Fruit fly (Drosophila melanogaster): ENCODE data around the gene CG5466.
A peak's percentile ranks its signal among the peaks of the same experiment; 100 is the strongest.

Gene CG5466

DNA sequence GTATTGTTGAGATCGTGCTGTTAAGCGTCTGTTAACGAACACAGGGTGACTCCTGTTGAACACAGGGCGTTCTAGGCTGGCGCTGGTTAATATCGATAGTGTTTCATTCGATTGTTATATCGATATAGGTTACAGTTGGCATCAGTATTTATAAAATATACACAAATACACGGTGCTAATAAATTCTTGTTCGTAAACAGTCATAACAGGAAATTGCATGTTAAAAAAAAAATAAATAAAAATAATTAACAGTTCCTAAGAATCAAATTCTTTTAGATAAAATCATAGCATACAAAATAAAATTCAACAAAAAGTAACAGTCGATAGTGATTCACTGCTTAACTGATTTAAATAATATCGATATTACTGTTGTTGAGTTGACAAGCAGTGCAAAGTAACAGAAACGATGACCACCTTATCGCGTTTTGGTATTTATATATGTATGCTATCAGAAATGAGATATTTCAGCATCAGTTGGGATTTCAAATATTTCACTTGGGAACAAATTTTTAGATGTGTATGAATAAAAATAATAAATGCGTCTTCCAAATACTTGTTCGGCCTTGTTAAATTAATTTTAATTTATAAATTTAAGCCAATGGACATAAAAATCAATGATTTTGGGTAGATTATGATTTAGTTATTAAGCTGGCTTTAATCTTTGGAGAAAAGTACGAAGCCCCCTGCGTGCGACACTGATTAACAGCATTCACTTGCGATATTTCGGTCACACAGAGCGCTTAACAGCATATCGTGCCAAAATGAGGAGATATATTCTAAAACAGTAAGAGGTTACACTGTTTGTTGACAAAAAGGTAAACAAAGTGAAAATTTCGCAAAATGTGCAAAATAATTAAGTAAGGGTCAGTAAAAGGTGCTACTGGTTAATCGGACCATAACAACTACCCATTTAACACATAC lies 17.3 kb downstream of the CG5466 start, which contains the start of the genes Pi3K92E and Lrrk:
Gene Pi3K92E (minus strand): TSS at position 59 of the 921 bp plus-strand sequence.
Gene Lrrk (plus strand): TSS at position 807 of the 921 bp plus-strand sequence.
- no peak for TF ChIP-seq cnc (optimal IDR thresholded peaks at IDR 0.05)
- no peak for TF ChIP-seq toe (GFP tag; optimal IDR thresholded peaks at IDR 0.05)
- no peak for TF ChIP-seq pad (GFP tag; optimal IDR thresholded peaks at IDR 0.05)
- TF ChIP-seq CG12768 (GFP tag; optimal IDR thresholded peaks at IDR 0.05) = no peak
- no peak for TF ChIP-seq CG11617 (GFP tag; optimal IDR thresholded peaks at IDR 0.05)
- TF ChIP-seq CG7045 (GFP tag; optimal IDR thresholded peaks at IDR 0.05) = no peak
- TF ChIP-seq CG1620 (GFP tag; optimal IDR thresholded peaks at IDR 0.05) = peak; percentile 51
- no peak for TF ChIP-seq CG14711 (tag; optimal IDR thresholded peaks at IDR 0.05)
- no peak for TF ChIP-seq CG7101 (tag; optimal IDR thresholded peaks at IDR 0.05)
- TF ChIP-seq Mnt (GFP tag; optimal IDR thresholded peaks at IDR 0.05) = no peak
- TF ChIP-seq tj (GFP tag; optimal IDR thresholded peaks at IDR 0.05) = no peak
- peak; percentile 44 for TF ChIP-seq Crg-1 (GFP tag; optimal IDR thresholded peaks at IDR 0.05)
- no peak for TF ChIP-seq ovo (GFP tag; optimal IDR thresholded peaks at IDR 0.05)
- no peak for TF ChIP-seq cic (GFP tag; optimal IDR thresholded peaks at IDR 0.05)
- TF ChIP-seq bab1 (GFP tag; optimal IDR thresholded peaks at IDR 0.05) = peak; percentile 77
- no peak for TF ChIP-seq Clk (GFP tag; optimal IDR thresholded peaks at IDR 0.05)
- TF ChIP-seq kay (GFP tag; ENCODE audit: borderline replicate concordance) = peak; percentile 11

DNA sequence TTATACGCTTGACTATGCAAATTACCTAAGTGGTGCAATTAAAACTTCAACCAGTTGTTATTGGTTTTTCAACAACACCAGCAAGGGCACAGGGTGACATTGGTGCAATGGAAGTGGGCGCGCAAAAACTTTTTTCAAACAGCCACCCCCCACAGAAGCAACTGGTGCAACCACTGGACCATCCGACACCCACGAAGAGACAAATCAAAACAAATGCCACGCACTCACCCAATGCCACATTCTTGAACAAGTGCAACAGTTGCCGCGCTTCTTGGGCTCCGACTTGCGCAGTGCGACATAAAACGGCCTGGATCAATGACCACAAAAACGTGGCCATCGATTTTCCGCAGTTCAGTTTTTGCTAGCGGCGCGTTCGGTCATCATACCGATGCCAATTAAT lies 18.1 kb downstream of the CG5466 start:
- no peak for TF ChIP-seq cic (GFP tag; optimal IDR thresholded peaks at IDR 0.05)
- TF ChIP-seq toe (GFP tag; optimal IDR thresholded peaks at IDR 0.05) = no peak
- no peak for TF ChIP-seq cnc (optimal IDR thresholded peaks at IDR 0.05)
- no peak for TF ChIP-seq CG5204 (GFP tag; optimal IDR thresholded peaks at IDR 0.05)
- no peak for TF ChIP-seq Mnt (GFP tag; optimal IDR thresholded peaks at IDR 0.05)
- TF ChIP-seq CG11617 (GFP tag; optimal IDR thresholded peaks at IDR 0.05) = no peak
- no peak for TF ChIP-seq ovo (GFP tag; optimal IDR thresholded peaks at IDR 0.05)
- TF ChIP-seq CG12768 (GFP tag; optimal IDR thresholded peaks at IDR 0.05) = no peak
- TF ChIP-seq CG7045 (GFP tag; optimal IDR thresholded peaks at IDR 0.05) = no peak
- TF ChIP-seq Hr96 (GFP tag; optimal IDR thresholded peaks at IDR 0.05) = no peak
- TF ChIP-seq Crg-1 (GFP tag; optimal IDR thresholded peaks at IDR 0.05) = no peak
- TF ChIP-seq CG7101 (tag; optimal IDR thresholded peaks at IDR 0.05) = no peak
- no peak for TF ChIP-seq CG33017 (tag; optimal IDR thresholded peaks at IDR 0.05)
- TF ChIP-seq Clk (GFP tag; optimal IDR thresholded peaks at IDR 0.05) = no peak
- TF ChIP-seq CG14711 (tag; optimal IDR thresholded peaks at IDR 0.05) = no peak
- no peak for TF ChIP-seq tj (GFP tag; optimal IDR thresholded peaks at IDR 0.05)
- no peak for TF ChIP-seq bab1 (GFP tag; optimal IDR thresholded peaks at IDR 0.05)
- TF ChIP-seq CG1620 (GFP tag; optimal IDR thresholded peaks at IDR 0.05) = no peak
- TF ChIP-seq pad (GFP tag; optimal IDR thresholded peaks at IDR 0.05) = no peak

DNA sequence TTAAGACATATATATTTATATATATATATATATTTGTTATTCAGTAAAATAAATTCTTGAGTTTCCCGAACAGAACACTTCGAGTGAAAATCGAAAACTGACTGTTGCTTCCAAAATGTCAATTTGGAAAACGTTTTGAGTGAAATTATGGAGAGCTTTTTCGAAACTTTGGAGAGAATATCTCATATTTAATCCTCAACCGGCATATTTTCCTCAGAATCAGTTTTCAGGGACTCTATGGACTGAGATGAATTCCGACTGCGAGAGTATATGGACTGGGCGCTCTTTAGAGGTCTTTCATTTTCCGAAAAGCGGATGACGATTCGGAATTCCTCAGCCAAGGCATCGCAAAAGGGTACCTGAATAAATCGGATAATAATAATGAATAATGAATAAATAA lies 30.9 kb downstream of the CG5466 start, which contains the start of gene GluRIIE:
Gene GluRIIE (minus strand): TSS at position 101 of the 400 bp plus-strand sequence.
- TF ChIP-seq CG7045 (GFP tag; optimal IDR thresholded peaks at IDR 0.05) (no peak), cnc (optimal IDR thresholded peaks at IDR 0.05) (no peak), ovo (GFP tag; optimal IDR thresholded peaks at IDR 0.05) (no peak), toe (GFP tag; optimal IDR thresholded peaks at IDR 0.05) (no peak), tj (GFP tag; optimal IDR thresholded peaks at IDR 0.05) (no peak), Hr96 (GFP tag; optimal IDR thresholded peaks at IDR 0.05) (no peak), CG1620 (GFP tag; optimal IDR thresholded peaks at IDR 0.05) (no peak), CG11617 (GFP tag; optimal IDR thresholded peaks at IDR 0.05) (no peak), bab1 (GFP tag; optimal IDR thresholded peaks at IDR 0.05) (no peak), CG7101 (tag; optimal IDR thresholded peaks at IDR 0.05) (no peak), pad (GFP tag; optimal IDR thresholded peaks at IDR 0.05) (no peak), CG5204 (GFP tag; optimal IDR thresholded peaks at IDR 0.05) (no peak), CG14711 (tag; optimal IDR thresholded peaks at IDR 0.05) (no peak), Clk (GFP tag; optimal IDR thresholded peaks at IDR 0.05) (no peak), CG33017 (tag; optimal IDR thresholded peaks at IDR 0.05) (no peak), cic (GFP tag; optimal IDR thresholded peaks at IDR 0.05) (no peak), Crg-1 (GFP tag; optimal IDR thresholded peaks at IDR 0.05) (no peak)

DNA sequence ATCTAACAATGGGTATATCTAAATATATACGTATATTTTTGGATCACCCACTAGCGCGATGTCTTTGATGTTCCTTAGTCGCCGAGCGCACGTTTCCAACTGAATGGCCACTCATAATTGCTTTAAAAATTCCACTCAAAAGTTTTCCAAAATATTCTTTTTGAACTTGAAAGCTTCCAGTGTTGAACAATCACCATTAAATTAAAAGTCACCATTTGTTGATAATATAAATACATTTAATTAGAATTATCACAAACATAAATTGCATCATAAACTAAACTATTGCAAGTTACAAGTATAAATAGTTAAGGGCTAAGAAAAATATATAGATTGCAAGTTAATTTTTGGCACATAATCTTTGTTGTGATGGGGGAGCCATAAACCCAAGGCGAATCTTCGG lies 34.7 kb downstream of the CG5466 start, which contains the start of gene GluRIID:
Gene GluRIID (minus strand): TSS at position 101 of the 400 bp plus-strand sequence.
- no peak for TF ChIP-seq Clk (GFP tag; optimal IDR thresholded peaks at IDR 0.05)
- no peak for TF ChIP-seq CG7045 (GFP tag; optimal IDR thresholded peaks at IDR 0.05)
- no peak for TF ChIP-seq bab1 (GFP tag; optimal IDR thresholded peaks at IDR 0.05)
- TF ChIP-seq cnc (optimal IDR thresholded peaks at IDR 0.05) = no peak
- no peak for TF ChIP-seq CG12768 (GFP tag; optimal IDR thresholded peaks at IDR 0.05)
- TF ChIP-seq Hr96 (GFP tag; optimal IDR thresholded peaks at IDR 0.05) = no peak
- TF ChIP-seq toe (GFP tag; optimal IDR thresholded peaks at IDR 0.05) = no peak
- TF ChIP-seq cic (GFP tag; optimal IDR thresholded peaks at IDR 0.05) = no peak
- TF ChIP-seq CG14711 (tag; optimal IDR thresholded peaks at IDR 0.05) = no peak
- TF ChIP-seq Mnt (GFP tag; optimal IDR thresholded peaks at IDR 0.05) = no peak
- no peak for TF ChIP-seq CG1620 (GFP tag; optimal IDR thresholded peaks at IDR 0.05)
- TF ChIP-seq CG5204 (GFP tag; optimal IDR thresholded peaks at IDR 0.05) = no peak
- TF ChIP-seq Crg-1 (GFP tag; optimal IDR thresholded peaks at IDR 0.05) = no peak

DNA sequence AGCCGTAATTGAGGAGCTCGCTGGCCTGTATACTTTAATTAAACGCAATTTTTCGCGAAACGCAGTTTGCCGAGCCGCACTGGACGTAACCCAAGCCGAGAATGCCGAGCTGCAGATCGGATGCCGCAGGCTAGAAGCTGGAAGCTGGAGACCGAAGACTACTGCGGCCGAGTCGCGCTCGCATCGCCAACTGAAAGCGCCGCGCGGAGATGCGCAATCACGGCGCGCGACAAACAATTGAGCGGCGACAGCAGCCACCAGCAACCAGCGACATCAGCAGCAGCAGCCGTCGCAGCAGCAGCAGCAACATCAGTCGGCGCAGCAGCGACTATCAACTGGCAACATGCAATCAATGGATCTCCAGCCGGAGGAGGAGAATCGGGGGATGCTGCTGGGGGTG lies 39.0 kb downstream of the CG5466 start:
- TF ChIP-seq CG14711 (tag; optimal IDR thresholded peaks at IDR 0.05) (no peak), CG11617 (GFP tag; optimal IDR thresholded peaks at IDR 0.05) (no peak), ovo (GFP tag; optimal IDR thresholded peaks at IDR 0.05) (no peak), cnc (optimal IDR thresholded peaks at IDR 0.05) (no peak), CG7101 (tag; optimal IDR thresholded peaks at IDR 0.05) (no peak), Hr96 (GFP tag; optimal IDR thresholded peaks at IDR 0.05) (no peak), cic (GFP tag; optimal IDR thresholded peaks at IDR 0.05) (no peak), CG1620 (GFP tag; optimal IDR thresholded peaks at IDR 0.05) (no peak), CG7045 (GFP tag; optimal IDR thresholded peaks at IDR 0.05) (no peak), Crg-1 (GFP tag; optimal IDR thresholded peaks at IDR 0.05) (no peak), kay (GFP tag; ENCODE audit: borderline replicate concordance) (no peak), tj (GFP tag; optimal IDR thresholded peaks at IDR 0.05) (no peak), Mnt (GFP tag; optimal IDR thresholded peaks at IDR 0.05) (no peak), bab1 (GFP tag; optimal IDR thresholded peaks at IDR 0.05) (no peak)
